Fruit fly (Drosophila melanogaster): ENCODE results near the gene Myc.
A peak's percentile ranks its signal among the peaks of the same experiment; 100 is the strongest.

Gene Myc

dm6 chrX:3412855-3413254 lies 39.9 kb downstream of the Myc start:
- no peak for TF ChIP-seq noc (tag; optimal IDR thresholded peaks at IDR 0.05)

- peak; percentile 90 for TF ChIP-seq noc (tag; optimal IDR thresholded peaks at IDR 0.05)
Observed at dm6 chrX:3414003-3414767, 41.2 kb downstream of the Myc start.

dm6 chrX:3423199-3423768 lies 50.3 kb downstream of the Myc start:
- TF ChIP-seq noc (tag; optimal IDR thresholded peaks at IDR 0.05), result no peak

dm6 chrX:3424963-3425362 lies 52.0 kb downstream of the Myc start:
- peak; percentile 74 for TF ChIP-seq noc (tag; optimal IDR thresholded peaks at IDR 0.05)

- no peak for TF ChIP-seq noc (tag; optimal IDR thresholded peaks at IDR 0.05)
Observed at dm6 chrX:3426803-3427613, 54.0 kb downstream of the Myc start.

dm6 chrX:3427614-3427965 lies 54.6 kb downstream of the Myc start:
- peak; percentile 58 for TF ChIP-seq noc (tag; optimal IDR thresholded peaks at IDR 0.05)

dm6 chrX:3429952-3430351 lies 57.0 kb downstream of the Myc start:
- peak; percentile 52 for TF ChIP-seq noc (tag; optimal IDR thresholded peaks at IDR 0.05)

- peak; percentile 73 for TF ChIP-seq noc (tag; optimal IDR thresholded peaks at IDR 0.05)
Observed at dm6 chrX:3431641-3432040, 58.7 kb downstream of the Myc start.

- TF ChIP-seq noc (tag; optimal IDR thresholded peaks at IDR 0.05), result peak; percentile 5
Observed at dm6 chrX:3432928-3433327, 60.0 kb downstream of the Myc start.

dm6 chrX:3433646-3434097 lies 60.7 kb downstream of the Myc start:
- peak; percentile 8 for TF ChIP-seq noc (tag; optimal IDR thresholded peaks at IDR 0.05)

dm6 chrX:3435707-3436106 lies 62.7 kb downstream of the Myc start, which contains the start of gene CG14269:
TSS of gene CG14269 (minus strand) at chrX:3435807.
- no peak for TF ChIP-seq noc (tag; optimal IDR thresholded peaks at IDR 0.05)

- TF ChIP-seq noc (tag; optimal IDR thresholded peaks at IDR 0.05), result no peak
Observed at dm6 chrX:3436183-3436582, 63.2 kb downstream of the Myc start.

dm6 chrX:3437493-3437892 lies 64.5 kb downstream of the Myc start:
- no peak for TF ChIP-seq noc (tag; optimal IDR thresholded peaks at IDR 0.05)

- TF ChIP-seq noc (tag; optimal IDR thresholded peaks at IDR 0.05), result no peak
Observed at dm6 chrX:3440506-3440905, 67.5 kb downstream of the Myc start.

Measured in whole organism, larva.